Worm (Caenorhabditis elegans) whole organism, L4 larva: ENCODE measurements around the gene C28C12.1.

Source experiments
- D1046.2 ChIP-seq: fragments of 200-800 bp; sonication (Bioruptor generic); IDR thresholded peaks from 2 replicates; pipeline ENCODE4 v1.3.6; 2022; ENCODE audit warnings: missing genetic modification characterization, missing compliant biosample characterization
- F10B5.3 ChIP-seq: sonication (generic microtip); optimal IDR thresholded peaks from 2 replicates; lab custom pipeline; 2016; ENCODE audit warnings: mild to moderate bottlenecking, missing genetic modification characterization, missing compliant biosample characterization
- R02D3.7 ChIP-seq: fragments of 150-350 bp; sonication (generic microtip); optimal IDR thresholded peaks from 3 replicates; lab custom pipeline; 2014; ENCODE audit warnings: missing biosample characterization, missing genetic modification characterization
- T26A8.4 ChIP-seq: fragments of 200-800 bp; sonication (Bioruptor generic); IDR thresholded peaks from 2 replicates; pipeline ENCODE4 v1.3.6; 2022; ENCODE audit warnings: missing genetic modification characterization, missing compliant biosample characterization
- Y48G9A.11 ChIP-seq: fragments of 200-800 bp; sonication (Bioruptor generic); IDR thresholded peaks from 2 replicates; pipeline ENCODE4 v1.3.6; 2022; ENCODE audit warnings: missing genetic modification reagents, missing genetic modification characterization, missing compliant biosample characterization
- Y75B8A.6 ChIP-seq: fragments of 200-800 bp; sonication (Bioruptor generic); IDR thresholded peaks from 2 replicates; pipeline ENCODE4 v1.3.6; 2022; ENCODE audit warnings: missing genetic modification reagents, missing genetic modification characterization, missing compliant biosample characterization
- ZK337.2 ChIP-seq: fragments of 200-800 bp; sonication (Bioruptor generic); IDR thresholded peaks from 2 replicates; pipeline ENCODE4 v1.3.6; 2022; ENCODE audit warnings: missing genetic modification reagents, missing genetic modification characterization, missing compliant biosample characterization
- ZK546.5 ChIP-seq, 2 experiments: sonication (generic microtip); optimal IDR thresholded peaks; 2 replicates each; lab custom pipeline; 2017; ENCODE audit warnings: missing biosample characterization in 2 of 2, missing genetic modification characterization in 2 of 2
- aha-1 ChIP-seq: fragments of 150-350 bp; peaks from one replicate; lab custom pipeline; 2014; ENCODE audit warnings: missing biosample characterization, missing genetic modification characterization
- attf-4 ChIP-seq: sonication (generic microtip); optimal IDR thresholded peaks from 3 replicates; lab custom pipeline; 2017; ENCODE audit warnings: missing biosample characterization, missing genetic modification characterization
- ceh-20 ChIP-seq: fragments of 200-800 bp; sonication (Bioruptor generic); IDR thresholded peaks from 2 replicates; pipeline ENCODE4 v1.3.6; 2022; ENCODE audit warnings: missing genetic modification reagents, missing genetic modification characterization, missing compliant biosample characterization
- ceh-82 ChIP-seq: sonication (generic microtip); optimal IDR thresholded peaks from 2 replicates; lab custom pipeline; 2017; ENCODE audit warnings: missing biosample characterization, missing genetic modification characterization
- daf-8 ChIP-seq: fragments of 200-800 bp; sonication (Bioruptor generic); IDR thresholded peaks from 2 replicates; pipeline ENCODE4 v1.3.6; 2022; ENCODE audit warnings: missing genetic modification characterization, missing compliant biosample characterization
- dmd-8 ChIP-seq: fragments of 200-800 bp; sonication (Bioruptor generic); IDR thresholded peaks from 2 replicates; pipeline ENCODE4 v1.3.6; 2022; ENCODE audit warnings: missing genetic modification characterization, missing compliant biosample characterization
- dpl-1 ChIP-seq: fragments of 150-350 bp; optimal IDR thresholded peaks from 2 replicates; lab custom pipeline; 2014; ENCODE audit warnings: missing biosample characterization, missing genetic modification reagents, missing genetic modification characterization
- fkh-10 ChIP-seq: fragments of 150-350 bp; optimal IDR thresholded peaks from 2 replicates; lab custom pipeline; 2014; ENCODE audit warnings: missing biosample characterization, missing genetic modification reagents, missing genetic modification characterization
- hlh-30 ChIP-seq: sonication (generic microtip); optimal IDR thresholded peaks from 2 replicates; lab custom pipeline; 2017; ENCODE audit warnings: antibody characterized with exemption, mild to moderate bottlenecking, missing genetic modification characterization, missing compliant biosample characterization; ENCODE audit not compliant: insufficient read depth
- hmg-1.1 ChIP-seq: fragments of 200-800 bp; sonication (Bioruptor generic); IDR thresholded peaks from 2 replicates; pipeline ENCODE4 v1.3.6; 2022; ENCODE audit warnings: missing genetic modification reagents, missing genetic modification characterization, missing compliant biosample characterization
- lin-29 ChIP-seq: fragments of 200-800 bp; sonication (Bioruptor generic); IDR thresholded peaks from 2 replicates; pipeline ENCODE4 v1.3.6; 2022; ENCODE audit warnings: missing genetic modification reagents, missing genetic modification characterization, missing compliant biosample characterization
- madf-9 ChIP-seq: fragments of 200-800 bp; sonication (Bioruptor generic); conservative IDR thresholded peaks from 2 replicates; pipeline ENCODE4 v1.3.6; 2022; ENCODE audit warnings: missing genetic modification reagents, missing genetic modification characterization, missing compliant biosample characterization
- mep-1 ChIP-seq: fragments of 150-350 bp; sonication (generic microtip); optimal IDR thresholded peaks from 3 replicates; lab custom pipeline; 2014; ENCODE audit warnings: missing biosample characterization, missing genetic modification characterization
- mes-2 ChIP-seq: sonication (generic microtip); optimal IDR thresholded peaks from 2 replicates; lab custom pipeline; 2016; ENCODE audit warnings: missing genotype, mild to moderate bottlenecking, missing genetic modification characterization, missing compliant biosample characterization; ENCODE audit not compliant: poor library complexity, severe bottlenecking
- mxl-3 ChIP-seq: fragments of 200-800 bp; sonication (Bioruptor generic); optimal IDR thresholded peaks from 2 replicates; lab custom pipeline; 2018; ENCODE audit warnings: mild to moderate bottlenecking, missing genetic modification characterization, missing compliant biosample characterization
- nhr-111 ChIP-seq: fragments of 200-800 bp; sonication (Bioruptor generic); optimal IDR thresholded peaks from 2 replicates; lab custom pipeline; 2018; ENCODE audit warnings: mild to moderate bottlenecking, missing genetic modification characterization, missing compliant biosample characterization
- nhr-28 ChIP-seq: fragments of 150-350 bp; optimal IDR thresholded peaks from 2 replicates; lab custom pipeline; 2014; ENCODE audit warnings: missing biosample characterization, missing genetic modification characterization
- nhr-41 ChIP-seq: fragments of 200-800 bp; sonication (Bioruptor generic); IDR thresholded peaks from 2 replicates; pipeline ENCODE4 v1.3.6; 2022; ENCODE audit warnings: missing genetic modification reagents, missing genetic modification characterization, missing compliant biosample characterization
- nhr-6 ChIP-seq: fragments of 150-350 bp; optimal IDR thresholded peaks from 2 replicates; lab custom pipeline; 2014; ENCODE audit warnings: missing biosample characterization, missing genetic modification characterization
- nhr-76 ChIP-seq: fragments of 150-350 bp; optimal IDR thresholded peaks from 2 replicates; lab custom pipeline; 2014; ENCODE audit warnings: missing biosample characterization, missing genetic modification characterization
- pqm-1 ChIP-seq: sonication (generic microtip); optimal IDR thresholded peaks from 2 replicates; lab custom pipeline; 2017; ENCODE audit warnings: missing biosample characterization, missing genetic modification characterization
- saeg-2 ChIP-seq: fragments of 200-800 bp; sonication (Bioruptor generic); IDR thresholded peaks from 2 replicates; pipeline ENCODE4 v1.3.6; 2022; ENCODE audit warnings: missing genetic modification reagents, missing genetic modification characterization, missing compliant biosample characterization
- sdz-12 ChIP-seq: fragments of 200-800 bp; sonication (Bioruptor generic); optimal IDR thresholded peaks from 2 replicates; lab custom pipeline; 2018; ENCODE audit warnings: mild to moderate bottlenecking, missing genetic modification characterization, missing compliant biosample characterization
- snpc-1.2 ChIP-seq: fragments of 200-800 bp; sonication (Bioruptor generic); IDR thresholded peaks from 2 replicates; pipeline ENCODE4 v1.3.6; 2022; ENCODE audit warnings: missing genetic modification reagents, missing genetic modification characterization, missing compliant biosample characterization
- spr-1 ChIP-seq: sonication (generic microtip); optimal IDR thresholded peaks from 2 replicates; lab custom pipeline; 2016; ENCODE audit warnings: mild to moderate bottlenecking, missing genetic modification characterization, missing compliant biosample characterization
- tag-97 ChIP-seq: fragments of 200-800 bp; sonication (Bioruptor generic); IDR thresholded peaks from 2 replicates; pipeline ENCODE4 v1.3.6; 2022; ENCODE audit warnings: missing genetic modification characterization, missing compliant biosample characterization
- unc-130 ChIP-seq: sonication (generic microtip); optimal IDR thresholded peaks from 2 replicates; lab custom pipeline; 2016; ENCODE audit warnings: missing genetic modification reagents, missing genetic modification characterization, missing compliant biosample characterization
- unc-62 ChIP-seq, 3 experiments: fragments of 150-350 bp in 1 of 3; sonication (generic microtip); optimal IDR thresholded peaks in 2 of 3; peaks in 1 of 3; 1 replicate in 1 of 3; 2 replicates in 2 of 3; lab custom pipeline; 2014 to 2017; ENCODE audit warnings: missing biosample characterization in 3 of 3, missing genetic modification characterization in 3 of 3, missing genetic modification reagents in 3 of 3, missing genotype in 1 of 3
- vab-7 ChIP-seq: fragments of 200-800 bp; sonication (Bioruptor generic); IDR thresholded peaks from 2 replicates; pipeline ENCODE4 v1.3.6; 2022; ENCODE audit warnings: missing genetic modification reagents, missing genetic modification characterization, missing compliant biosample characterization
- zag-1 ChIP-seq: fragments of 150-350 bp; optimal IDR thresholded peaks from 2 replicates; lab custom pipeline; 2014; ENCODE audit warnings: missing biosample characterization, missing genetic modification characterization
- zfp-3 ChIP-seq: fragments of 200-800 bp; sonication (Bioruptor generic); conservative IDR thresholded peaks from 2 replicates; pipeline ENCODE4 v1.3.6; 2022; ENCODE audit warnings: missing genetic modification reagents, missing genetic modification characterization, missing compliant biosample characterization
- zip-11 ChIP-seq: fragments of 200-800 bp; sonication (Bioruptor generic); IDR thresholded peaks from 2 replicates; pipeline ENCODE4 v1.3.6; 2022; ENCODE audit warnings: missing genetic modification characterization, missing compliant biosample characterization
- ztf-7 ChIP-seq: fragments of 150-350 bp; optimal IDR thresholded peaks from 2 replicates; lab custom pipeline; 2014; ENCODE audit warnings: missing biosample characterization, missing genetic modification characterization

C28C12.1 gene

DNA sequence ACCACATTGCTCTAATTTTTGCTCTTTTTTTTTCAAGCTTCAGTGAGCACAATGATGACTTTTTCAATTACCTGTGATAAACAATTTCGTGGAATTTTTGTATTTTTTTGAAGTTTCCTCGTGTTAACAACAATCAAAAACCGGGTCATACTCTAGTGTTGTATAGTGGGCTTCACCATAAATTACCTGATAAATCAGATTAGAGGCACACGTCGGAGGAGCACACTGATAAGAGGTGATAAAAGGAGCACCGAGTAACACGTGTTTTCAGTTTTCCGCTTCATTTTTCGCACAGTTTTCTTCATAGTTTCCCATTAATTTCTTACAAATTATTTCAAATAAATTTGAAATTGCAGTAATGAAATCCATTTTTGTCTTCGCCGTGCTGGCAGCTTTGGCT lies 20.2 kb upstream of the C28C12.1 start, which contains the start of gene spp-8 (continued):
- TF ChIP-seq snpc-1.2 = no peak
- no peak for TF ChIP-seq fkh-10 (GFP tag; lab: Kevin White, UChicago)
- TF ChIP-seq R02D3.7 (tag; lab: Kevin White, UChicago) = no peak
- TF ChIP-seq F10B5.3 (tag; lab: Kevin White, UChicago) = no peak
- no peak for TF ChIP-seq nhr-111
- TF ChIP-seq nhr-76 (tag; lab: Kevin White, UChicago) = no peak
- TF ChIP-seq zfp-3 (GFP tag; lab: Robert Waterston, UW) = no peak
- TF ChIP-seq madf-9 (GFP tag; lab: Robert Waterston, UW) = no peak
- TF ChIP-seq spr-1 = no peak
- no peak for TF ChIP-seq mes-2 (tag; lab: Kevin White, UChicago)
- peak; percentile 92 for TF ChIP-seq ceh-20
- no peak for TF ChIP-seq attf-4 (tag; lab: Kevin White, UChicago)
- TF ChIP-seq saeg-2 = no peak
- TF ChIP-seq Y48G9A.11 (GFP tag; lab: Robert Waterston, UW) = no peak
- no peak for TF ChIP-seq T26A8.4 (GFP tag; lab: Robert Waterston, UW)
- no peak for TF ChIP-seq nhr-41 (GFP tag; lab: Robert Waterston, UW)
- no peak for TF ChIP-seq dpl-1 (GFP tag; lab: Kevin White, UChicago)
- TF ChIP-seq ztf-7 (tag; lab: Kevin White, UChicago) = no peak
- TF ChIP-seq daf-8 (GFP tag; lab: Robert Waterston, UW) = no peak
- peak; percentile 67 for TF ChIP-seq hlh-30
- TF ChIP-seq, all 104 proteins: peak for 16

DNA sequence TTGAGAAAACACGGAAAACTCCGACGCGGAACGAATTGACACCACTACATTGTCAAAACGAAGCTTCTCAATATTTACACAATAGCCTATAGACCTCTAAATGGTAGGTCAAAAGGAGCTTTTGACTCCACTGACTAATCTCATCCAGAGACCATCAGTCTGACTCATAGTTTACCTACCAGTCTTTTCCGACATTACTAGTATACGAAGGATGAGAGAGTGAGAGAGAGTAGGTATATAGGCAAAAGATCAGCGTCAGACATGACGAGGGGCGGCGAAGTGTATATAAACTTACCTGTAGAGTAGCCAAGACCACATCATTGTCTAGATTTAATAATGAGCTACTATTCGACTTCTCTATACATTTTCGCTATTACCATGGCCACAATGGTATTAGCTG lies 14.3 kb upstream of the C28C12.1 start, which contains the start of gene srlf-3:
TSS of gene srlf-3 (plus strand) at position 301 of the 400 bp plus-strand sequence.
- TF ChIP-seq aha-1 (tag; lab: Kevin White, UChicago) (peak; percentile 54), zag-1 (tag; lab: Kevin White, UChicago) (no peak), sdz-12 (GFP tag; lab: Kevin White, UChicago) (no peak)

DNA sequence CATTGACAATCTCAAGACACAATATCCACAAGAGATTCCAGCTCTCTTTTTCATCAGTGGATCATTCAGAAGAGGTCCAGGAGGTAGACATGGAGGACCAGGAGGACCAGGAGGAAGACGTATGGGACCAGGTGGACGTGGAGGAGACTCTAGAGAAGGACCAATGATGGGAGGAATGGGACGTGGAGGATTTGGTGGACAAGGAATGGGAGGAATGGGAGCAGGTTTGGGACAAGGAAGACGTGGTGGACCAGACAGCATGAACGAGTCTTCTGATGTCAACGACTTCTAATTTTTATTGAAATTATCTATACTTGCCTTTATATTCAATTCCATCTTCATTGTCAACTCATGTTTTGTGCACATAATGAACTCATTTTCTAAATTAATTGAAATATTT lies 13.4 kb upstream of the C28C12.1 start:
- peak; percentile 92 for TF ChIP-seq aha-1 (tag; lab: Kevin White, UChicago)
- TF ChIP-seq nhr-111 = no peak

DNA sequence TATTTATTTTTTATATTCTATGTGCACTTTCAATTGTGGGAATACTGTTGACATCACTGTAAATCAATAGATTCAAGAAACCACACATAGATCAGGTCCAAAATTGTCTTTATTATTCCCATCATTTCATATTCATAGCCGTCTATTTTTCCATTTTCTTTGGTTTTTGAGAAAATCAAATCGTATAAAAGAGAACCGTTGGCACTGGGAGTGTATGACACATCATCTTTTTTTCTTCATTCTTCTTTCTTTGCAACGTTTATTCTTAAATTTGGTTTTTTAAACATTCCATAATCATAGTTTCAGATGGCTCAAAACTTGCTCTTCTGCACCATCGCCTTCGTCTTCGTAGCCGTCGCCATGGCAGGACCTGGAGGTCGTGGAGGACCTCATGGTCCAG lies 11.6 kb upstream of the C28C12.1 start, which contains the start of gene srlf-2:
TSS of gene srlf-2 (plus strand) at position 301 of the 400 bp plus-strand sequence.
- TF ChIP-seq D1046.2 (GFP tag; lab: Robert Waterston, UW) (no peak), tag-97 (no peak), mep-1 (tag; lab: Kevin White, UChicago) (no peak), nhr-28 (tag; lab: Kevin White, UChicago) (no peak), nhr-6 (tag; lab: Kevin White, UChicago) (no peak), ZK546.5 (tag; optimal IDR thresholded peaks at IDR 0.05; lab: Kevin White, UChicago) (no peak), ceh-20 (no peak), pqm-1 (tag; lab: Kevin White, UChicago) (no peak), vab-7 (GFP tag; lab: Robert Waterston, UW) (no peak), unc-62 (GFP tag; optimal IDR thresholded peaks at IDR 0.05 in 1 of 2; lab: Kevin White, UChicago) (no peak), unc-62 (tag; optimal IDR thresholded peaks at IDR 0.05; lab: Kevin White, UChicago) (no peak), lin-29 (GFP tag; lab: Robert Waterston, UW) (no peak), hmg-1.1 (no peak)

DNA sequence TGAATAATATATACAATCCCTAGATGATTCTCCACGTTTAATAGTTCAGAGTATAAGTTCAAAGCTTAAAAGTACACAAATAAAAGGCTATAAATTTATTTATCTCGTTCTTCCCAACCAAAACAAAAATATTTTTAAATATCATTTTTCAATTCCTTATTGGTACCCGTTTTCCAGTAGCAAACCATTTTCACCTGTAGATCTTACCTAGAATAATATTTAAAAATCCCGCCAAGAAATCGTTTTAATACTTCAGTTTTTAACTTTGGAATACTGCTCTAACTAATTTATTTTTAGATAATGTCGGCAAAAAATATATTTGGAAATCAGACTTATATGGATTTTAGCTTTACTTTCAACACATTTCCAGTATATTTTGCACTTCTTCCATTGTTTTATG lies 9.2 kb upstream of the C28C12.1 start, which contains the start of gene sru-7:
TSS of gene sru-7 (plus strand) at position 301 of the 400 bp plus-strand sequence.
- no peak for TF ChIP-seq Y75B8A.6 (GFP tag; lab: Robert Waterston, UW)
- no peak for TF ChIP-seq nhr-6 (tag; lab: Kevin White, UChicago)
- TF ChIP-seq dmd-8 = no peak
- TF ChIP-seq hlh-30 = no peak
- no peak for TF ChIP-seq fkh-10 (GFP tag; lab: Kevin White, UChicago)
- TF ChIP-seq aha-1 (tag; lab: Kevin White, UChicago) = no peak
- TF ChIP-seq mxl-3 (GFP tag; lab: Kevin White, UChicago) = no peak
- TF ChIP-seq nhr-41 (GFP tag; lab: Robert Waterston, UW) = no peak
- TF ChIP-seq unc-130 (GFP tag; lab: Kevin White, UChicago) = no peak
- no peak for TF ChIP-seq ceh-82 (tag; lab: Kevin White, UChicago)
- TF ChIP-seq ZK337.2 (GFP tag; lab: Robert Waterston, UW) = no peak
- no peak for TF ChIP-seq zip-11 (GFP tag; lab: Robert Waterston, UW)
